Fruit fly (Drosophila melanogaster) S2 (cell line): ENCODE measurements around the gene axo.

Experiments
- CG8478 ChIP-seq: fragments of >200 bp; optimal IDR thresholded peaks from 2 replicates; lab custom pipeline; 2018
- CTCF ChIP-seq, 2 experiments: fragments of >200 bp; optimal IDR thresholded peaks; 2 replicates each; lab custom pipeline; 2018

DNA sequence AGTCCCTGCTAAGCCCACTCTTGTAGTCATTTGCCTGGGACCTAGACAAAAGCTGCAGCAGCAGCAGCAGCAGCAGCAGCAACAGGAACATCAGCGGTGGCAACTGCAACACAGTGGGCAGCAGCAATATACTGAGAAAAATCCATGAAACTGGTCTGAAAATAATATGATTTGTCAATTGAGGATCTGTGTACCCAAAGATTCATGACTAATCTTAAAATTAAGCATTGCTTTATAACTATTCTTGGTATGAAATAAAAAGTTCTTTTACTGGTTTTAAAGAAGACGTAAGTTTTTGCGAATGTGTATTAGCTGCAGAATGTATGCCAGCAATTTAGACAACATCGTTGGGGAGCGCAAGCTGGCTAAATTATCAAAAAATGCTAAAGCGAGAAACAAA, 44.6 kb upstream of the axo start:
- TF ChIP-seq CG8478 (no peak), CTCF (optimal IDR thresholded peaks at IDR 0.05; lab: Kevin White, UChicago) (no peak)
